Fruit fly (Drosophila melanogaster) whole organism, embryonic: Measurements from ENCODE around the gene natalisin.

Experiments used
- Abd-B ChIP-seq: fragments of 200-800 bp; sonication (Bioruptor generic); optimal IDR thresholded peaks from 2 replicates; lab custom pipeline; 2018; ENCODE audit warnings: missing biosample characterization, mild to moderate bottlenecking, missing genetic modification characterization, moderate library complexity
- Aef1 ChIP-seq: fragments of 200-800 bp; sonication (Bioruptor generic); IDR thresholded peaks from 3 replicates; pipeline ENCODE4 v1.3.6; 2022; ENCODE audit warnings: missing biosample characterization, missing genetic modification characterization
- Blimp-1 ChIP-seq: fragments of 200-800 bp; sonication (Bioruptor generic); optimal IDR thresholded peaks from 3 replicates; lab custom pipeline; 2018; ENCODE audit warnings: missing biosample characterization, missing genetic modification characterization, mild to moderate bottlenecking, moderate library complexity, missing genetic modification reagents
- Bteb2 ChIP-seq: fragments of 200-800 bp; sonication (Bioruptor generic); optimal IDR thresholded peaks from 2 replicates; lab custom pipeline; 2016; ENCODE audit warnings: missing biosample characterization, missing genetic modification characterization
- C15 ChIP-seq: fragments of 200-800 bp; sonication (Bioruptor generic); IDR thresholded peaks from 3 replicates; pipeline ENCODE4 v1.3.6; 2022; ENCODE audit warnings: missing biosample characterization, missing genetic modification characterization
- CG10267 ChIP-seq: fragments of 200-800 bp; sonication (Bioruptor generic); optimal IDR thresholded peaks from 2 replicates; lab custom pipeline; 2018; ENCODE audit warnings: missing biosample characterization, mild to moderate bottlenecking, missing genetic modification characterization, moderate library complexity
- CG10959 ChIP-seq: fragments of 200-800 bp; sonication (Bioruptor generic); IDR thresholded peaks from 2 replicates; pipeline ENCODE4 v1.3.6; 2022; ENCODE audit warnings: missing biosample characterization, missing genetic modification characterization
- CG11504 ChIP-seq: fragments of 200-800 bp; sonication (Bioruptor generic); optimal IDR thresholded peaks from 3 replicates; lab custom pipeline; 2019; ENCODE audit warnings: missing biosample characterization, mild to moderate bottlenecking, missing genetic modification characterization, moderate library complexity
- CG11695 ChIP-seq: fragments of 200-800 bp; sonication (Bioruptor generic); IDR thresholded peaks from 3 replicates; pipeline ENCODE4 v1.3.6; 2022; ENCODE audit warnings: missing biosample characterization, missing genetic modification characterization
- CG13424 ChIP-seq: fragments of 200-800 bp; sonication (Bioruptor generic); optimal IDR thresholded peaks from 2 replicates; lab custom pipeline; 2019; ENCODE audit warnings: missing biosample characterization, mild to moderate bottlenecking, missing genetic modification characterization, moderate library complexity
- CG1529 ChIP-seq: fragments of 200-800 bp; sonication (Bioruptor generic); optimal IDR thresholded peaks from 3 replicates; lab custom pipeline; 2018; ENCODE audit warnings: missing biosample characterization, missing genetic modification characterization
- CG16815 ChIP-seq: fragments of 200-800 bp; sonication (Bioruptor generic); optimal IDR thresholded peaks from 3 replicates; lab custom pipeline; 2017; ENCODE audit warnings: missing biosample characterization, mild to moderate bottlenecking, missing genetic modification characterization
- CG2875 ChIP-seq: fragments of 200-800 bp; sonication (Bioruptor generic); optimal IDR thresholded peaks from 2 replicates; lab custom pipeline; 2017; ENCODE audit warnings: missing biosample characterization, mild to moderate bottlenecking, missing genetic modification characterization, missing genetic modification reagents
- CG30403 ChIP-seq: fragments of 200-800 bp; sonication (Bioruptor generic); optimal IDR thresholded peaks from 3 replicates; lab custom pipeline; 2016; ENCODE audit warnings: missing biosample characterization, missing genetic modification characterization
- CG31388 ChIP-seq: fragments of 200-800 bp; sonication (Bioruptor generic); optimal IDR thresholded peaks from 2 replicates; lab custom pipeline; 2016; ENCODE audit warnings: missing biosample characterization, missing genetic modification characterization
- CG31441 ChIP-seq: fragments of 200-800 bp; sonication (Bioruptor generic); IDR thresholded peaks from 2 replicates; pipeline ENCODE4 v1.3.6; 2022; ENCODE audit warnings: missing biosample characterization, missing genetic modification characterization
- CG3726 ChIP-seq: fragments of 200-800 bp; sonication (Bioruptor generic); IDR thresholded peaks from 3 replicates; pipeline ENCODE4, ENCODE4 v1.3.6; 2022; ENCODE audit warnings: missing biosample characterization, missing genetic modification characterization
- CG4404 ChIP-seq: fragments of 200-800 bp; sonication (Bioruptor generic); IDR thresholded peaks from 2 replicates; pipeline ENCODE4 v1.3.6; 2022; ENCODE audit warnings: missing biosample characterization, missing genetic modification characterization
- CG5180 ChIP-seq: fragments of 200-800 bp; sonication (Bioruptor generic); optimal IDR thresholded peaks from 3 replicates; lab custom pipeline; 2017; ENCODE audit warnings: missing biosample characterization, missing genetic modification characterization, mild to moderate bottlenecking, moderate library complexity, missing genetic modification reagents
- CG5953 ChIP-seq: fragments of 200-800 bp; sonication (Bioruptor generic); IDR thresholded peaks from 2 replicates; pipeline ENCODE4 v1.3.6; 2022; ENCODE audit warnings: missing biosample characterization, missing genetic modification characterization
- CG7357 ChIP-seq: fragments of 200-800 bp; sonication (Bioruptor generic); IDR thresholded peaks from 3 replicates; pipeline ENCODE4 v1.3.6; 2022; ENCODE audit warnings: missing biosample characterization, missing genetic modification characterization
- CG7556 ChIP-seq: fragments of 200-800 bp; sonication (Bioruptor generic); optimal IDR thresholded peaks from 2 replicates; lab custom pipeline; 2017; ENCODE audit warnings: missing biosample characterization, mild to moderate bottlenecking, missing genetic modification characterization
- CG7786 ChIP-seq: fragments of 200-800 bp; sonication (Bioruptor generic); optimal IDR thresholded peaks from 2 replicates; lab custom pipeline; 2016; ENCODE audit warnings: missing biosample characterization, missing genetic modification characterization
- CG8944 ChIP-seq: fragments of 200-800 bp; sonication (Bioruptor generic); optimal IDR thresholded peaks from 3 replicates; lab custom pipeline; 2016; ENCODE audit warnings: missing biosample characterization, missing genetic modification characterization
- Dbx ChIP-seq: fragments of 200-800 bp; sonication (Bioruptor generic); IDR thresholded peaks from 3 replicates; pipeline ENCODE4 v1.3.6; 2022; ENCODE audit warnings: missing biosample characterization, missing genetic modification characterization
- H2.0 ChIP-seq: fragments of 200-800 bp; sonication (Bioruptor generic); IDR thresholded peaks from 2 replicates; pipeline ENCODE4 v1.3.6; 2022; ENCODE audit warnings: missing biosample characterization, missing genetic modification characterization
- Lpt ChIP-seq: fragments of >200 bp; optimal IDR thresholded peaks from 2 replicates; lab custom pipeline; 2018; ENCODE audit warnings: missing biosample characterization, missing genetic modification characterization
- MESR4 ChIP-seq: fragments of 200-800 bp; sonication (Bioruptor generic); optimal IDR thresholded peaks from 2 replicates; lab custom pipeline; 2018; ENCODE audit warnings: missing biosample characterization, mild to moderate bottlenecking, missing genetic modification characterization, moderate library complexity
- Stat92E ChIP-seq, 3 experiments: fragments of >200 bp in 2 of 3; fragments of 200-800 bp in 1 of 3; sonication (Bioruptor generic) in 1 of 3; optimal IDR thresholded peaks; 2 replicates each; lab custom pipeline; 2017 to 2019; ENCODE audit warnings: missing biosample characterization in 3 of 3, missing genetic modification characterization in 3 of 3, mild to moderate bottlenecking in 1 of 3, moderate library complexity in 1 of 3
- Usf ChIP-seq: fragments of 200-800 bp; sonication (Bioruptor generic); optimal IDR thresholded peaks from 2 replicates; lab custom pipeline; 2017; ENCODE audit warnings: missing genotype, missing biosample characterization, missing genetic modification characterization
- Xrp1 ChIP-seq: fragments of 200-800 bp; sonication (Bioruptor generic); IDR thresholded peaks from 2 replicates; pipeline ENCODE4 v1.3.6; 2022; ENCODE audit warnings: missing biosample characterization, missing genetic modification characterization
- ab ChIP-seq: fragments of 200-800 bp; sonication (Bioruptor generic); optimal IDR thresholded peaks from 2 replicates; lab custom pipeline; 2016; ENCODE audit warnings: missing biosample characterization, missing genetic modification characterization
- ase ChIP-seq: fragments of 200-800 bp; sonication (Bioruptor generic); IDR thresholded peaks from 3 replicates; pipeline ENCODE4 v1.3.6; 2022; ENCODE audit warnings: missing biosample characterization, missing genetic modification characterization
- bab2 ChIP-seq: fragments of 200-800 bp; sonication (Bioruptor generic); optimal IDR thresholded peaks from 2 replicates; lab custom pipeline; 2016; ENCODE audit warnings: missing biosample characterization, missing genetic modification characterization
- bbx ChIP-seq: fragments of 200-800 bp; sonication (Bioruptor generic); IDR thresholded peaks from 2 replicates; pipeline ENCODE4 v1.3.6; 2022; ENCODE audit warnings: missing biosample characterization, missing genetic modification characterization; ENCODE audit not compliant: partially characterized antibody
- bigmax ChIP-seq: fragments of 200-800 bp; sonication (Bioruptor generic); optimal IDR thresholded peaks from 2 replicates; lab custom pipeline; 2018; ENCODE audit warnings: missing biosample characterization, mild to moderate bottlenecking, missing genetic modification characterization
- dan ChIP-seq: fragments of 200-800 bp; sonication (Bioruptor generic); IDR thresholded peaks from 2 replicates; pipeline ENCODE4 v1.3.6; 2022; ENCODE audit warnings: missing biosample characterization, missing genetic modification characterization
- emc ChIP-seq: fragments of 200-800 bp; sonication (Bioruptor generic); optimal IDR thresholded peaks from 2 replicates; lab custom pipeline; 2016; ENCODE audit warnings: missing biosample characterization, missing genetic modification characterization
- esg ChIP-seq: fragments of 200-800 bp; sonication (Bioruptor generic); conservative IDR thresholded peaks from 2 replicates; pipeline ENCODE4 v1.3.6; 2022; ENCODE audit warnings: missing biosample characterization, missing genetic modification characterization
- grau ChIP-seq: fragments of 200-800 bp; optimal IDR thresholded peaks from 3 replicates; lab custom pipeline; 2019; ENCODE audit warnings: missing biosample characterization, mild to moderate bottlenecking, missing genetic modification characterization, moderate library complexity
- ind ChIP-seq: fragments of 200-800 bp; sonication (Bioruptor generic); optimal IDR thresholded peaks from 3 replicates; lab custom pipeline; 2016; ENCODE audit warnings: missing biosample characterization, missing genetic modification characterization
- jing ChIP-seq: fragments of 200-800 bp; sonication (Bioruptor generic); optimal IDR thresholded peaks from 2 replicates; lab custom pipeline; 2018; ENCODE audit warnings: missing biosample characterization, mild to moderate bottlenecking, missing genetic modification characterization
- klu ChIP-seq: fragments of 200-800 bp; sonication (Bioruptor generic); IDR thresholded peaks from 2 replicates; pipeline ENCODE4 v1.3.6; 2022; ENCODE audit warnings: missing biosample characterization, missing genetic modification characterization
- lmd ChIP-seq: fragments of 200-800 bp; sonication (Bioruptor generic); IDR thresholded peaks from 2 replicates; pipeline ENCODE4 v1.3.6; 2022; ENCODE audit warnings: missing biosample characterization, missing genetic modification characterization
- oc ChIP-seq: fragments of 200-800 bp; sonication (Bioruptor generic); optimal IDR thresholded peaks from 2 replicates; lab custom pipeline; 2018; ENCODE audit warnings: missing biosample characterization, mild to moderate bottlenecking, missing genetic modification characterization, moderate library complexity
- org-1 ChIP-seq: fragments of 200-800 bp; sonication (Bioruptor generic); optimal IDR thresholded peaks from 2 replicates; lab custom pipeline; 2017; ENCODE audit warnings: missing biosample characterization, missing genetic modification characterization
- pita ChIP-seq: fragments of 200-800 bp; sonication (Bioruptor generic); optimal IDR thresholded peaks from 2 replicates; lab custom pipeline; 2017; ENCODE audit warnings: missing biosample characterization, mild to moderate bottlenecking, missing genetic modification characterization
- pnt ChIP-seq: fragments of 200-800 bp; sonication (Bioruptor generic); optimal IDR thresholded peaks from 3 replicates; lab custom pipeline; 2016; ENCODE audit warnings: missing biosample characterization, missing genetic modification characterization
- sens-2 ChIP-seq: fragments of 200-800 bp; sonication (Bioruptor generic); IDR thresholded peaks from 2 replicates; pipeline ENCODE4 v1.3.6; 2022; ENCODE audit warnings: missing biosample characterization, missing genetic modification characterization
- toy ChIP-seq: fragments of 200-800 bp; sonication (Bioruptor generic); IDR thresholded peaks from 2 replicates; pipeline ENCODE4 v1.3.6; 2022; ENCODE audit warnings: missing biosample characterization, missing genetic modification characterization
- trem ChIP-seq: fragments of 200-800 bp; optimal IDR thresholded peaks from 3 replicates; lab custom pipeline; 2019; ENCODE audit warnings: missing biosample characterization, mild to moderate bottlenecking, missing genetic modification characterization, moderate library complexity
- tup ChIP-seq: fragments of 200-800 bp; sonication (Bioruptor generic); optimal IDR thresholded peaks from 2 replicates; lab custom pipeline; 2016; ENCODE audit warnings: missing biosample characterization, mild to moderate bottlenecking, missing genetic modification characterization, moderate library complexity

Gene natalisin

dm6 chr3R:14469724-14470123 lies 51.3 kb downstream of the natalisin start (continued):
- TF ChIP-seq Stat92E (GFP tag; optimal IDR thresholded peaks at IDR 0.05; lab: Kevin White, UChicago) (peak in 1 of 3 experiments; percentile 15), Dbx (GFP tag; lab: Robert Waterston, UW) (no peak), Bteb2 (no peak), CG13424 (tag; lab: Kevin White, UChicago) (peak; percentile 63), CG30403 (GFP tag; lab: Kevin White, UChicago) (peak; percentile 64), CG2875 (GFP tag; lab: Kevin White, UChicago) (peak; percentile 51), ase (peak; percentile 53; the same call in 1 of the 3 replicates), lmd (peak; percentile 68), Xrp1 (GFP tag; lab: Robert Waterston, UW) (peak; percentile 88), bab2 (GFP tag; lab: Kevin White, UChicago) (peak; percentile 47), bbx (GFP tag; lab: Robert Waterston, UW) (no peak), CG1529 (GFP tag; lab: Kevin White, UChicago) (peak; percentile 62), CG8944 (GFP tag; lab: Kevin White, UChicago) (no peak), Lpt (GFP tag; lab: Kevin White, UChicago) (no peak), Aef1 (GFP tag; lab: Robert Waterston, UW) (no peak), CG31388 (GFP tag; lab: Kevin White, UChicago) (no peak), CG5180 (GFP tag; lab: Kevin White, UChicago) (peak; percentile 33), dan (GFP tag; lab: Robert Waterston, UW) (no peak), CG11504 (tag; lab: Kevin White, UChicago) (peak; percentile 78), CG31441 (peak; percentile 82), sens-2 (0 out of 2 replicates have a peak, but pooled peaks have one; percentile 16), MESR4 (GFP tag; lab: Kevin White, UChicago) (no peak), pnt (GFP tag; lab: Kevin White, UChicago) (no peak), CG5953 (GFP tag; lab: Robert Waterston, UW) (no peak), toy (GFP tag; lab: Robert Waterston, UW) (no peak), CG10267 (peak; percentile 75), tup (GFP tag; lab: Kevin White, UChicago) (no peak), ind (peak; percentile 25), Usf (no peak), esg (peak; percentile 51; the same call in 1 of the 2 replicates), CG16815 (GFP tag; lab: Kevin White, UChicago) (peak; percentile 47), Blimp-1 (GFP tag; lab: Kevin White, UChicago) (peak; percentile 80), bigmax (GFP tag; lab: Kevin White, UChicago) (no peak), oc (peak; percentile 35), klu (GFP tag; lab: Robert Waterston, UW) (no peak), H2.0 (GFP tag; lab: Robert Waterston, UW) (no peak), grau (tag; lab: Kevin White, UChicago) (peak; percentile 76), C15 (GFP tag; lab: Robert Waterston, UW) (no peak), jing (GFP tag; lab: Kevin White, UChicago) (peak; percentile 13), org-1 (GFP tag; lab: Kevin White, UChicago) (peak; percentile 34), CG11695 (0 out of 3 replicates have a peak, but pooled peaks have one; percentile 44), CG7786 (GFP tag; lab: Kevin White, UChicago) (no peak), Abd-B (GFP tag; lab: Kevin White, UChicago) (peak; percentile 41), CG7556 (GFP tag; lab: Kevin White, UChicago) (peak; percentile 53), pita (GFP tag; lab: Kevin White, UChicago) (no peak), emc (no peak), CG3726 (GFP tag; lab: Robert Waterston, UW) (no peak), CG7357 (0 out of 3 replicates have a peak, but pooled peaks have one; percentile 37), CG4404 (GFP tag; lab: Robert Waterston, UW) (peak; percentile 75), ab (GFP tag; lab: Kevin White, UChicago) (no peak), trem (tag; lab: Kevin White, UChicago) (peak; percentile 67), CG10959 (GFP tag; lab: Robert Waterston, UW) (peak; percentile 48)
